Worm (Caenorhabditis elegans): ENCODE data around the gene B0554.2.

Gene B0554.2

DNA sequence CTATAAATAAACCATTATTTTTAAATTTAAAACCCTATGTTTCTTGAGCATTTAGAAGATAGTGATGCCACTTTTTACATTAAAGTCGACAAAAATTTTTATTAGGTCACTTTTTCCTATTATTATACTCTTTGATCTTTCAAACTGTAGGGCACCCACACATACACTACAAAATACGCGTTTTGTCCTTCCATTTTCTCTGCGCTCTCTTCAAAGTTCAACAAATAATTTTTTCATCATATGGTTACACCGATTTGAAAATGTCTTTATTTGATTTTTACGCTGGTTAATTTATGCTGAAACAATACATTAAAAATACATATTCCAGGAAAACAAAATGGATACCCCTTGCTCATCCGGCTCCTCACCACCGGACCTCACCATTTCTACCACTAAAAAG, 28.3 kb downstream of the B0554.2 start, which contains the start of gene nhr-202:
Gene nhr-202 (plus strand): TSS at position 326 of the 400 bp plus-strand sequence.
- TF ChIP-seq med-1 (GFP tag; optimal IDR thresholded peaks at IDR 0.05; ENCODE audit: insufficient read depth): no peak
- TF ChIP-seq tab-1 (GFP tag; IDR thresholded peaks at IDR 0.05): no peak
- TF ChIP-seq ztf-23 (GFP tag; IDR thresholded peaks at IDR 0.05): no peak
- no peak for TF ChIP-seq flt-1 (GFP tag; IDR thresholded peaks at IDR 0.05)
- TF ChIP-seq ref-1 (GFP tag; conservative IDR thresholded peaks at IDR 0.05): no peak
- no peak for TF ChIP-seq cog-1 (tag; optimal IDR thresholded peaks at IDR 0.05)
- no peak for TF ChIP-seq klf-2 (GFP tag; conservative IDR thresholded peaks at IDR 0.05)
- TF ChIP-seq T22C8.4 (GFP tag; IDR thresholded peaks at IDR 0.05): no peak
- no peak for TF ChIP-seq ztf-29 (GFP tag; IDR thresholded peaks at IDR 0.05)

DNA sequence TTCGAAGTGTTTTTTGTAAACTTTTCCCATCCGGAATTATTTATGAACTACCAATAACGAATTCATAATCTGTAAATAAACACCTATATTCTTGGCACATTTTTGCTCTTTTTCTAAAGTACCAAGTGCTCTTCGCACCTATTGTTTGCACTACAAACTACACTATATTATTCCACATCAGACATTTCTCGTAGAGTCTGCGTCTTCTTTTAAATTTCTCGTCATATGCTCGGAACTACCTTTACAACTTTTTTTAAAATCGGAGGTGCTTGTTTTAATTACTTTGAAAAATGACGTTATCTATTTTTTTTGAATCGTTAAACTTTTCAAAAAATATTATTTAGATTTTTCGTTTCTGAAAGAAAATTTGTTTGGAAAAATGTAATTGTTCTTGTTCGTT, 30.8 kb downstream of the B0554.2 start, which contains the start of gene nhr-201:
Gene nhr-201 (plus strand): TSS at position 29 of the 400 bp plus-strand sequence.
- no peak for TF ChIP-seq T22C8.4 (GFP tag; IDR thresholded peaks at IDR 0.05)
- no peak for TF ChIP-seq med-1 (GFP tag; optimal IDR thresholded peaks at IDR 0.05; ENCODE audit: insufficient read depth)
- TF ChIP-seq klf-2 (GFP tag; conservative IDR thresholded peaks at IDR 0.05): no peak
- no peak for TF ChIP-seq ztf-29 (GFP tag; IDR thresholded peaks at IDR 0.05)
- no peak for TF ChIP-seq flt-1 (GFP tag; IDR thresholded peaks at IDR 0.05)
- no peak for TF ChIP-seq ztf-23 (GFP tag; IDR thresholded peaks at IDR 0.05)
- TF ChIP-seq ref-1 (GFP tag; conservative IDR thresholded peaks at IDR 0.05): no peak
- no peak for TF ChIP-seq cog-1 (tag; optimal IDR thresholded peaks at IDR 0.05)
- TF ChIP-seq tab-1 (GFP tag; IDR thresholded peaks at IDR 0.05): no peak

DNA sequence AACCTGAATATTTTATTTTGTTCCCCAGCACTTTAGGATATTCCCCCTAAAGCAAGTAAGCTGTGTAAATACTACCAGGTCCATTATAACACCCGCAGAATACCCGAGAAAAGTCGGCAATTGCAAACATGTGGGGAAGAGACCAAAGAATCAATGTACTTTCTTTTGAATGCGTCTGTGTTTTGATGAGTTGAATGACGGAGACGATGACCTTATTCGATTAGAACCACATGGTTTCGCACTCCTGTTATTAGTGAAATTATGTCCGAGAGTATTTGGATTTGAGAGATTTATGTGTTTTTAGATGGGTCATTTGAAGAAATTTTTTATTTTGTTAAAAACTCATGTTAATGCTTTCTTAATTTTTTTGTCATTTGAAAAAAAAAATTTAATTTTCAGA, 31.4 kb downstream of the B0554.2 start:
- TF ChIP-seq tab-1 (GFP tag; IDR thresholded peaks at IDR 0.05) (no peak), med-1 (GFP tag; optimal IDR thresholded peaks at IDR 0.05; ENCODE audit: insufficient read depth) (no peak), flt-1 (GFP tag; IDR thresholded peaks at IDR 0.05) (no peak), klf-2 (GFP tag; conservative IDR thresholded peaks at IDR 0.05) (no peak), T22C8.4 (GFP tag; IDR thresholded peaks at IDR 0.05) (no peak), ztf-23 (GFP tag; IDR thresholded peaks at IDR 0.05) (no peak), ztf-29 (GFP tag; IDR thresholded peaks at IDR 0.05) (no peak), ref-1 (GFP tag; conservative IDR thresholded peaks at IDR 0.05) (no peak), cog-1 (tag; optimal IDR thresholded peaks at IDR 0.05) (no peak)

DNA sequence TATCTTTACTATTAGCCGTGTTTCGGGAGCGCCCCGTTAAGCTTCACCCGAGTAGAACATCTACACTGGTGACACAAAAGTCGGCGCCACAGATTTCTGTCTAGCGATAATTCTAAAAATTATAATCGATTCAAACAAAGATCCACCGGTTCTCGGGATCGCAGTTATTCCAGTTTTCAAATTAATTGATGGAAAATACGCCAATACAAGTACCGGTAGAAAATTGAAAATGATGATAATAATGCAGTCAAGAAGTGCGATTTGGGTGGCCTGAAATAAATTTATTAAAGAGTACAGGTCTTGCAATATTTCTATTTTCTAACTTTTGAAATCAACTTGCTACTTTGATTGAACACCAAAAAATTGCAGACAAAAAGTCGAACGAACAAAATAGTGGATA, 33.5 kb downstream of the B0554.2 start:
- TF ChIP-seq flt-1 (GFP tag; IDR thresholded peaks at IDR 0.05) (no peak), ztf-23 (GFP tag; IDR thresholded peaks at IDR 0.05) (no peak), ztf-29 (GFP tag; IDR thresholded peaks at IDR 0.05) (no peak), T22C8.4 (GFP tag; IDR thresholded peaks at IDR 0.05) (no peak), cog-1 (tag; optimal IDR thresholded peaks at IDR 0.05) (no peak), tab-1 (GFP tag; IDR thresholded peaks at IDR 0.05) (no peak), klf-2 (GFP tag; conservative IDR thresholded peaks at IDR 0.05) (no peak)

DNA sequence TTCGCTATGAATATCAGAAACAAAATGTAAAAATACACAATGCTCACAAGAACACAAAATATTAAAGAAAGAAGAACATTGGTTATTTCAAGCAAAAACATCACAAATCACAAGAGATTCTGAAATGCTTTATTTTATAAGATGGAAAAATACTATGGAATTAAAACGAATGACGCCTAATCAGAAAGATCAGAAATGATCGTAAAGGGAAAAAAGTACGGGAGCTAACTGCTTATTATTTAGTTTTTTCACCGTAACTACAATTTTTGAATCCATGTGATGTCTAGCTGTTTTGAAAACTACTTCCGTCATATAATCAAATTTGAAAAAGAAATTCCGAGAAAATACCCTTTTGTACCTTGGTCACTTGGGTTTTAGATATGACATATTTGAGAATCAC, 34.5 kb downstream of the B0554.2 start, which contains the start of gene srbc-57:
Gene srbc-57 (minus strand): TSS at position 101 of the 400 bp plus-strand sequence.
- no peak for TF ChIP-seq cog-1 (tag; optimal IDR thresholded peaks at IDR 0.05)
- no peak for TF ChIP-seq tab-1 (GFP tag; IDR thresholded peaks at IDR 0.05)
- TF ChIP-seq flt-1 (GFP tag; IDR thresholded peaks at IDR 0.05): no peak
- TF ChIP-seq ref-1 (GFP tag; conservative IDR thresholded peaks at IDR 0.05): no peak
- no peak for TF ChIP-seq klf-2 (GFP tag; conservative IDR thresholded peaks at IDR 0.05)
- TF ChIP-seq ztf-29 (GFP tag; IDR thresholded peaks at IDR 0.05): no peak
- no peak for TF ChIP-seq med-1 (GFP tag; optimal IDR thresholded peaks at IDR 0.05; ENCODE audit: insufficient read depth)
- no peak for TF ChIP-seq ztf-23 (GFP tag; IDR thresholded peaks at IDR 0.05)
- no peak for TF ChIP-seq T22C8.4 (GFP tag; IDR thresholded peaks at IDR 0.05)

DNA sequence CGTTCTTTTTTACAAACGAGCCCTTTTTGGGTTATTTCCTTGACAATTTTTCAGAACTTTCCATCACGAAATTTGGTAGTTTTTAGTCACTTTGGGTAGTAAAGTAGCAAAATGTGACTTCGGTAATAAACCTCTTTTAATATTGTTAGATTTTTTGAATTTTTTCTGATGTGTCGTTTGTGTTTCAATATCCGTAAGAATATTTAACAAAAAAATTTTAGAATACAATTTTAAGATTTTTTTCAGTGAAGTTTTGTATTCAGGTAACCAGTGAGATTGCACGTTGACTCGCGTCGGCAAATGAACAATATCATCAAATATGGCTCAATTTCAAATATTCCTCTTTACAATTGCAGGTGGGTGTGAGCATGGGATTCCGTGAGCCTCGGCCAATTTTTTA, 38.6 kb downstream of the B0554.2 start, which contains the start of gene srt-31:
Gene srt-31 (plus strand): TSS at position 301 of the 400 bp plus-strand sequence.
- TF ChIP-seq ztf-29 (GFP tag; IDR thresholded peaks at IDR 0.05) (no peak), T22C8.4 (GFP tag; IDR thresholded peaks at IDR 0.05) (no peak), flt-1 (GFP tag; IDR thresholded peaks at IDR 0.05) (no peak), ztf-23 (GFP tag; IDR thresholded peaks at IDR 0.05) (no peak), cog-1 (tag; optimal IDR thresholded peaks at IDR 0.05) (no peak), klf-2 (GFP tag; conservative IDR thresholded peaks at IDR 0.05) (no peak), tab-1 (GFP tag; IDR thresholded peaks at IDR 0.05) (no peak), med-1 (GFP tag; optimal IDR thresholded peaks at IDR 0.05; ENCODE audit: insufficient read depth) (no peak), ref-1 (GFP tag; conservative IDR thresholded peaks at IDR 0.05) (no peak)

DNA sequence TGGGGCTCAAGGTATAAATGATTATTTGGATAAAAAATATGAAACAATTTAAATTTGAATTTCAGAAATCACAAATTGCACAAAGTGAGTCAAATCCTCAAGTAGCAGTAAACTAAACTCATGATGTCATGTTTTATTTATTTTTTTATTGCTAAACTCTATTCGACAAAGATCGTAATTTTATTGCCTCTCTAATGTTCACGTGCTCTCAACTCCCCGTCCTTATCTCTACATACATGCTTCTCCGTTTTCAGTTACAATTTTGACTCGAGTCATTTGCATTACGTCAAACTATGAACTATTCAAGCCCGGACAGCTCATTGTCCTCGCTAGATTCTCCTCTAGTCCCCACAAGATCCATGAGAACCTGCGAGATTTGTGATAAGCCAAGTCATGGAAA, 40.5 kb downstream of the B0554.2 start, which contains the start of gene nhr-99:
Gene nhr-99 (plus strand): TSS at position 263 of the 400 bp plus-strand sequence.
- TF ChIP-seq med-1 (GFP tag; optimal IDR thresholded peaks at IDR 0.05; ENCODE audit: insufficient read depth) (no peak), flt-1 (GFP tag; IDR thresholded peaks at IDR 0.05) (no peak), cog-1 (tag; optimal IDR thresholded peaks at IDR 0.05) (no peak), klf-2 (GFP tag; conservative IDR thresholded peaks at IDR 0.05) (no peak), ztf-23 (GFP tag; IDR thresholded peaks at IDR 0.05) (no peak), ref-1 (GFP tag; conservative IDR thresholded peaks at IDR 0.05) (no peak), ztf-29 (GFP tag; IDR thresholded peaks at IDR 0.05) (no peak), T22C8.4 (GFP tag; IDR thresholded peaks at IDR 0.05) (no peak), tab-1 (GFP tag; IDR thresholded peaks at IDR 0.05) (no peak)

DNA sequence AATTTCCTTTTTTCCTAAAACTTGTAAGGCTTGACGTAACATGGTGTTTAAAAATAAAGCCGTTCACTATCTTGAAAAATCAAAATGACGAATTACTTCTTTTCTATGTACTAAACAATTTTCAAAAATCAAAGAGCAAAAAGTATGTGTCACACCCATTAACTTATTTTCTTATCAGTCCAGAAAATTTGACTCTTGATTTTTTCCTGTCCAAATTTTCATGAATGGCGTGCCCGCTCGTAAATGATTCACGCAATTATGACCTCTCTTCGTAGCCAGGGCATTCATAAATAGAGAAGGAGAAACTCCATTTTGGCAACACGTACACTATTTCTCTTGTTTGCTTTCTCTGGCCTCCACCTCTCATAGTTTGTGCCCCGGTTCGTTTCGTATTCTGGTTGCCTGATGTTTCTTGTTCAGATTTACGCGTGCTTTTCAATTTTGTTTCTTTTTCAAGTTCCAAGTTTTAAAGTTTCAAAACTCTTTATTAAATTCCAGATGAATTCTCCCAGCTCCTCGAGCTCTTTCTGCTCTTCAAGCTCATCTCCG, 43.7 kb downstream of the B0554.2 start, which contains the start of gene nhr-55:
Gene nhr-55 (plus strand): TSS at position 499 of the 549 bp plus-strand sequence.
- no peak for TF ChIP-seq flt-1 (GFP tag; IDR thresholded peaks at IDR 0.05)
- TF ChIP-seq med-1 (GFP tag; optimal IDR thresholded peaks at IDR 0.05; ENCODE audit: insufficient read depth): no peak
- no peak for TF ChIP-seq ztf-29 (GFP tag; IDR thresholded peaks at IDR 0.05)
- TF ChIP-seq ref-1 (GFP tag; conservative IDR thresholded peaks at IDR 0.05): no peak
- TF ChIP-seq tab-1 (GFP tag; IDR thresholded peaks at IDR 0.05): no peak

DNA sequence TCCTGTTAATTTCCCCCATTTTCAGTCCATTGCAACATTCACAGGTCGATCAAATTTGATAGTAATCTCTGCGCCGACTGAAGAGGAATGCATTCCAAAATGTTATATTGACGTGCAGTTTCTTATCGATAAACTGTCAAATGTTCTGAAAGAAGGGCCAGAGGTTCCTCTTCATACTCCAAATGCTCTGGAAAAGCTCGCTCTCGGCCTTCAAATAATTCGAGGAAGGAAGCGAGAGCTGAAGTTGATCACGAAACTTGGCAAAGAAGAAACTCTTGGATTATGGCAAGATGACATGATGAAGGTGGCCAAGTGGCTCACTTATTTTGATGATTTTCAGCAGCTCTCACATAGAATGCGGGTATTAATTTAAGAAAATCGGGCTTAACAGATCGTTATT, 45.0 kb downstream of the B0554.2 start:
- no peak for TF ChIP-seq tab-1 (GFP tag; IDR thresholded peaks at IDR 0.05)
- no peak for TF ChIP-seq cog-1 (tag; optimal IDR thresholded peaks at IDR 0.05)
- no peak for TF ChIP-seq ref-1 (GFP tag; conservative IDR thresholded peaks at IDR 0.05)
- TF ChIP-seq ztf-23 (GFP tag; IDR thresholded peaks at IDR 0.05): no peak
- no peak for TF ChIP-seq klf-2 (GFP tag; conservative IDR thresholded peaks at IDR 0.05)
- TF ChIP-seq ztf-29 (GFP tag; IDR thresholded peaks at IDR 0.05): no peak
- no peak for TF ChIP-seq flt-1 (GFP tag; IDR thresholded peaks at IDR 0.05)
- TF ChIP-seq med-1 (GFP tag; optimal IDR thresholded peaks at IDR 0.05; ENCODE audit: insufficient read depth): no peak
- TF ChIP-seq T22C8.4 (GFP tag; IDR thresholded peaks at IDR 0.05): no peak

Data from whole organism, midembryonic.